Worm (Caenorhabditis elegans) whole organism, L1 larva: Measurements from ENCODE around the gene M04B2.7.

ENCODE experiments used
- C04F5.9 ChIP-seq: sonication (generic microtip); optimal IDR thresholded peaks from 2 replicates; lab custom pipeline; 2016; ENCODE audit warnings: missing genetic modification characterization, missing compliant biosample characterization
- C16A3.4 ChIP-seq: fragments of 150-350 bp; optimal IDR thresholded peaks from 2 replicates; lab custom pipeline; 2014; ENCODE audit warnings: missing biosample characterization, missing genetic modification characterization
- C34B4.2 ChIP-seq: sonication (generic microtip); optimal IDR thresholded peaks from 2 replicates; lab custom pipeline; 2017; ENCODE audit warnings: mild to moderate bottlenecking, missing genetic modification characterization, missing compliant biosample characterization
- F16B12.6 ChIP-seq: fragments of 150-350 bp; optimal IDR thresholded peaks from 2 replicates; lab custom pipeline; 2014; ENCODE audit warnings: missing biosample characterization, missing genetic modification characterization
- alr-1 ChIP-seq: fragments of 200-800 bp; sonication (Bioruptor generic); optimal IDR thresholded peaks from 2 replicates; lab custom pipeline; 2018; ENCODE audit warnings: borderline replicate concordance, mild to moderate bottlenecking, missing genetic modification characterization, missing compliant biosample characterization
- aly-2 ChIP-seq: fragments of 150-350 bp; optimal IDR thresholded peaks from 2 replicates; lab custom pipeline; 2014; ENCODE audit warnings: missing biosample characterization, missing genetic modification characterization
- ama-1 ChIP-seq: fragments of 150-350 bp; optimal IDR thresholded peaks from 2 replicates; lab custom pipeline; 2014
- ceh-63 ChIP-seq: fragments of 200-800 bp; sonication (Bioruptor generic); optimal IDR thresholded peaks from 2 replicates; lab custom pipeline; 2018; ENCODE audit warnings: mild to moderate bottlenecking, missing genetic modification characterization, missing compliant biosample characterization
- ceh-8 ChIP-seq: fragments of 200-800 bp; sonication (Bioruptor generic); optimal IDR thresholded peaks from 2 replicates; lab custom pipeline; 2018; ENCODE audit warnings: mild to moderate bottlenecking, missing genetic modification characterization, moderate library complexity, missing compliant biosample characterization
- ceh-82 ChIP-seq, 3 experiments: fragments of 150-350 bp in 1 of 3; sonication (generic microtip) in 2 of 3; optimal IDR thresholded peaks; 2 replicates each; lab custom pipeline; 2014 to 2017; ENCODE audit warnings: missing biosample characterization in 3 of 3, missing genetic modification characterization in 3 of 3
- dsc-1 ChIP-seq: sonication (generic microtip); optimal IDR thresholded peaks from 2 replicates; lab custom pipeline; 2016; ENCODE audit warnings: mild to moderate bottlenecking, missing genetic modification characterization, missing compliant biosample characterization
- efl-1 ChIP-seq, 4 experiments: fragments of 150-350 bp; optimal IDR thresholded peaks in 3 of 4; peaks in 1 of 4; 1 replicate in 1 of 4; 2 replicates in 3 of 4; lab custom pipeline; 2014; ENCODE audit warnings: missing biosample characterization in 2 of 4, missing genetic modification characterization in 2 of 4, missing genetic modification reagents in 2 of 4
- efl-3 ChIP-seq: fragments of 200-800 bp; sonication (Bioruptor generic); optimal IDR thresholded peaks from 2 replicates; lab custom pipeline; 2018; ENCODE audit warnings: mild to moderate bottlenecking, missing genetic modification characterization, missing compliant biosample characterization
- egl-13 ChIP-seq: sonication (generic microtip); optimal IDR thresholded peaks from 2 replicates; lab custom pipeline; 2016; ENCODE audit warnings: missing genotype, missing genetic modification reagents, missing genetic modification characterization, missing compliant biosample characterization
- egl-27 ChIP-seq, 2 experiments: fragments of 150-350 bp in 1 of 2; sonication (generic microtip); optimal IDR thresholded peaks; 3 replicates each; lab custom pipeline; 2017 to 2018; ENCODE audit warnings: missing biosample characterization in 2 of 2, missing genetic modification characterization in 2 of 2, missing genetic modification reagents in 2 of 2
- elt-2 ChIP-seq: sonication (generic microtip); optimal IDR thresholded peaks from 2 replicates; lab custom pipeline; 2016; ENCODE audit warnings: missing genetic modification characterization, mild to moderate bottlenecking, inconsistent platforms, missing compliant biosample characterization, missing genetic modification reagents
- elt-3 ChIP-seq, 6 experiments: fragments of 150-350 bp in 1 of 6; sonication (generic microtip); optimal IDR thresholded peaks; 2 replicates each; lab custom pipeline; 2017 to 2018; ENCODE audit warnings: missing biosample characterization in 6 of 6, missing genetic modification characterization in 6 of 6, inconsistent platforms in 1 of 6
- ets-5 ChIP-seq: fragments of 200-800 bp; sonication (Bioruptor generic); IDR thresholded peaks from 2 replicates; pipeline ENCODE4 v1.3.6; 2022; ENCODE audit warnings: missing genetic modification characterization, missing compliant biosample characterization
- fkh-10 ChIP-seq: sonication (generic microtip); optimal IDR thresholded peaks from 2 replicates; lab custom pipeline; 2017; ENCODE audit warnings: missing biosample characterization, missing genetic modification reagents, missing genetic modification characterization
- fos-1 ChIP-seq: fragments of 150-350 bp; optimal IDR thresholded peaks from 2 replicates; lab custom pipeline; 2014; ENCODE audit warnings: missing biosample characterization, missing genetic modification characterization
- hpl-2 ChIP-seq: fragments of 150-350 bp; optimal IDR thresholded peaks from 2 replicates; lab custom pipeline; 2014; ENCODE audit warnings: missing biosample characterization, missing genetic modification reagents, missing genetic modification characterization
- jun-1 ChIP-seq: fragments of 150-350 bp; optimal IDR thresholded peaks from 2 replicates; lab custom pipeline; 2014; ENCODE audit warnings: missing biosample characterization, missing genetic modification reagents, missing genetic modification characterization
- lin-39 ChIP-seq: fragments of 150-350 bp; optimal IDR thresholded peaks from 2 replicates; lab custom pipeline; 2014; ENCODE audit warnings: missing biosample characterization, missing genetic modification reagents, missing genetic modification characterization
- lir-3 ChIP-seq: sonication (generic microtip); optimal IDR thresholded peaks from 2 replicates; lab custom pipeline; 2016; ENCODE audit warnings: mild to moderate bottlenecking, missing genetic modification characterization, moderate library complexity, missing compliant biosample characterization; ENCODE audit not compliant: poor library complexity
- lsy-2 ChIP-seq, 2 experiments: fragments of 150-350 bp; optimal IDR thresholded peaks; 2 replicates each; lab custom pipeline; 2014; ENCODE audit warnings: missing biosample characterization in 2 of 2, missing genetic modification characterization in 2 of 2
- mep-1 ChIP-seq: fragments of 150-350 bp; optimal IDR thresholded peaks from 2 replicates; lab custom pipeline; 2014; ENCODE audit warnings: missing biosample characterization, missing genetic modification characterization
- nhr-11 ChIP-seq: fragments of 150-350 bp; optimal IDR thresholded peaks from 2 replicates; lab custom pipeline; 2014; ENCODE audit warnings: missing biosample characterization, missing genetic modification characterization
- nhr-12 ChIP-seq: sonication (generic microtip); optimal IDR thresholded peaks from 2 replicates; lab custom pipeline; 2017; ENCODE audit warnings: missing biosample characterization, missing genetic modification characterization
- nhr-19 ChIP-seq: fragments of 200-800 bp; sonication (Bioruptor generic); conservative IDR thresholded peaks from 2 replicates; pipeline ENCODE4 v1.3.6; 2022; ENCODE audit warnings: missing genetic modification characterization, missing compliant biosample characterization
- nhr-237 ChIP-seq: fragments of 150-350 bp; optimal IDR thresholded peaks from 2 replicates; lab custom pipeline; 2014; ENCODE audit warnings: missing biosample characterization, missing genetic modification characterization
- nhr-47 ChIP-seq: sonication (generic microtip); optimal IDR thresholded peaks from 2 replicates; lab custom pipeline; 2016; ENCODE audit warnings: mild to moderate bottlenecking, missing genetic modification characterization, moderate library complexity, missing compliant biosample characterization
- nhr-71 ChIP-seq: sonication (generic microtip); optimal IDR thresholded peaks from 2 replicates; lab custom pipeline; 2016; ENCODE audit warnings: mild to moderate bottlenecking, missing genetic modification characterization, moderate library complexity, missing compliant biosample characterization
- nhr-76 ChIP-seq: sonication (generic microtip); optimal IDR thresholded peaks from 2 replicates; lab custom pipeline; 2017; ENCODE audit warnings: missing biosample characterization, missing genetic modification characterization
- nhr-77 ChIP-seq: fragments of 150-350 bp; optimal IDR thresholded peaks from 2 replicates; lab custom pipeline; 2014; ENCODE audit warnings: missing biosample characterization, missing genetic modification characterization
- nhr-84 ChIP-seq: sonication (generic microtip); optimal IDR thresholded peaks from 2 replicates; lab custom pipeline; 2017; ENCODE audit warnings: missing biosample characterization, missing genetic modification characterization
- nhr-90 ChIP-seq: sonication (generic microtip); optimal IDR thresholded peaks from 2 replicates; lab custom pipeline; 2016; ENCODE audit warnings: mild to moderate bottlenecking, missing genetic modification characterization, missing compliant biosample characterization; ENCODE audit not compliant: poor library complexity
- pag-3 ChIP-seq: sonication (generic microtip); optimal IDR thresholded peaks from 2 replicates; lab custom pipeline; 2017; ENCODE audit warnings: missing genetic modification characterization, mild to moderate bottlenecking, missing compliant biosample characterization, antibody characterized with exemption, borderline replicate concordance; ENCODE audit not compliant: insufficient read depth
- rnt-1 ChIP-seq: sonication (generic microtip); optimal IDR thresholded peaks from 2 replicates; lab custom pipeline; 2016; ENCODE audit warnings: mild to moderate bottlenecking, missing genetic modification characterization, moderate library complexity, missing compliant biosample characterization
- skn-1 ChIP-seq: fragments of 150-350 bp; optimal IDR thresholded peaks from 2 replicates; lab custom pipeline; 2014; ENCODE audit warnings: missing biosample characterization, missing genetic modification characterization
- snpc-4 ChIP-seq: fragments of 150-350 bp; optimal IDR thresholded peaks from 2 replicates; lab custom pipeline; 2014; ENCODE audit warnings: missing biosample characterization, missing genetic modification characterization
- sptf-1 ChIP-seq: fragments of 150-350 bp; optimal IDR thresholded peaks from 2 replicates; lab custom pipeline; 2014; ENCODE audit warnings: missing biosample characterization, missing genetic modification characterization
- sup-37 ChIP-seq: fragments of 200-800 bp; sonication (Bioruptor generic); optimal IDR thresholded peaks from 2 replicates; lab custom pipeline; 2018; ENCODE audit warnings: mild to moderate bottlenecking, missing genetic modification characterization, missing compliant biosample characterization
- swsn-7 ChIP-seq: sonication (generic microtip); optimal IDR thresholded peaks from 2 replicates; lab custom pipeline; 2016; ENCODE audit warnings: missing genetic modification characterization, missing compliant biosample characterization
- tlp-1 ChIP-seq: fragments of 150-350 bp; optimal IDR thresholded peaks from 2 replicates; lab custom pipeline; 2014; ENCODE audit warnings: missing biosample characterization, missing genetic modification characterization
- unc-130 ChIP-seq: fragments of 150-350 bp; optimal IDR thresholded peaks from 2 replicates; lab custom pipeline; 2017; ENCODE audit warnings: missing biosample characterization, missing genetic modification characterization, inconsistent platforms
- unc-62 ChIP-seq: fragments of 150-350 bp; optimal IDR thresholded peaks from 2 replicates; lab custom pipeline; 2014; ENCODE audit warnings: missing biosample characterization, missing genetic modification reagents, missing genetic modification characterization
- unc-86 ChIP-seq: sonication (generic microtip); optimal IDR thresholded peaks from 2 replicates; lab custom pipeline; 2016; ENCODE audit warnings: missing genetic modification characterization, missing compliant biosample characterization
- unc-98 ChIP-seq: fragments of 200-800 bp; sonication (Bioruptor generic); IDR thresholded peaks from 2 replicates; pipeline ENCODE4 v1.3.6; 2022; ENCODE audit warnings: missing genetic modification characterization, missing compliant biosample characterization
- xbp-1 ChIP-seq: sonication (generic microtip); optimal IDR thresholded peaks from 2 replicates; lab custom pipeline; 2016; ENCODE audit warnings: missing genetic modification characterization, missing compliant biosample characterization
- zip-4 ChIP-seq: fragments of 200-800 bp; sonication (Bioruptor generic); optimal IDR thresholded peaks from 2 replicates; lab custom pipeline; 2018; ENCODE audit warnings: mild to moderate bottlenecking, missing genetic modification characterization, moderate library complexity, missing compliant biosample characterization
- ztf-11 ChIP-seq, 2 experiments: sonication (generic microtip); optimal IDR thresholded peaks; 2 replicates each; lab custom pipeline; 2016 to 2017; ENCODE audit warnings: missing genetic modification characterization in 2 of 2, missing biosample characterization in 1 of 2, missing compliant biosample characterization in 1 of 2
- ztf-4 ChIP-seq: fragments of 150-350 bp; optimal IDR thresholded peaks from 2 replicates; lab custom pipeline; 2014; ENCODE audit warnings: missing biosample characterization, missing genetic modification characterization

The M04B2.7 gene

ce11 chrIV:11566146-11566545 is 17.6 kb upstream of the M04B2.7 start, which contains the start of gene sec-24.1 (continued):
- TF ChIP-seq hpl-2 (GFP tag; lab: Kevin White, UChicago), result peak; percentile 31
- peak; percentile 73 for TF ChIP-seq aly-2 (tag; lab: Kevin White, UChicago)
- TF ChIP-seq ceh-82 (tag; optimal IDR thresholded peaks at IDR 0.05; lab: Kevin White, UChicago), result peak; percentile 82 to 92 (median 91)
- peak; percentile 94 for TF ChIP-seq unc-130
- TF ChIP-seq nhr-19 (GFP tag; lab: Robert Waterston, UW), result peak; percentile 93
- TF ChIP-seq rnt-1 (tag; lab: Kevin White, UChicago), result peak; percentile 95
- TF ChIP-seq ceh-63 (GFP tag; lab: Kevin White, UChicago), result no peak
- TF ChIP-seq xbp-1 (tag; lab: Kevin White, UChicago), result peak; percentile 94
- TF ChIP-seq F16B12.6 (tag; lab: Kevin White, UChicago), result peak; percentile 60
- TF ChIP-seq zip-4 (GFP tag; lab: Kevin White, UChicago), result peak; percentile 79
- TF ChIP-seq lin-39, result peak; percentile 89
- peak; percentile 87 for TF ChIP-seq nhr-11 (tag; lab: Kevin White, UChicago)
- TF ChIP-seq jun-1, result peak; percentile 85
- TF ChIP-seq skn-1, result peak; percentile 88
- no peak for TF ChIP-seq efl-3 (GFP tag; lab: Kevin White, UChicago)
- peak; percentile 85 for TF ChIP-seq sup-37
- no peak for TF ChIP-seq egl-27 (tag; optimal IDR thresholded peaks at IDR 0.05; lab: Kevin White, UChicago)
- TF ChIP-seq C16A3.4, result peak; percentile 93
- peak; percentile 95 for TF ChIP-seq nhr-47 (tag; lab: Kevin White, UChicago)
- peak in 2 of 6 experiments; percentile 62 to 97 for TF ChIP-seq elt-3 (tag; optimal IDR thresholded peaks at IDR 0.05; lab: Kevin White, UChicago)
- peak; percentile 62 for TF ChIP-seq snpc-4 (tag; lab: Kevin White, UChicago)
- peak; percentile 93 to 97 for TF ChIP-seq efl-1 (optimal IDR thresholded peaks at IDR 0.05; lab: Kevin White, UChicago)
- TF ChIP-seq efl-1 (GFP tag; optimal IDR thresholded peaks at IDR 0.05 in 1 of 2; lab: Kevin White, UChicago), result peak; percentile 91 to 100
- TF ChIP-seq mep-1 (tag; lab: Kevin White, UChicago), result peak; percentile 87
- peak; percentile 26 for TF ChIP-seq nhr-77
- TF ChIP-seq nhr-90, result peak; percentile 92
- TF ChIP-seq ama-1 (lab: Kevin White, UChicago), result no peak
- peak; percentile 11 for TF ChIP-seq fkh-10
- TF ChIP-seq fos-1 (tag; lab: Kevin White, UChicago), result peak; percentile 83
- TF ChIP-seq swsn-7 (tag; lab: Kevin White, UChicago), result peak; percentile 93
- no peak for TF ChIP-seq nhr-12
- TF ChIP-seq elt-2 (tag; lab: Kevin White, UChicago), result peak; percentile 60
- no peak for TF ChIP-seq tlp-1 (tag; lab: Kevin White, UChicago)
- no peak for TF ChIP-seq pag-3
- peak; percentile 99 for TF ChIP-seq C04F5.9 (tag; lab: Kevin White, UChicago)
- TF ChIP-seq lir-3 (tag; lab: Kevin White, UChicago), result peak; percentile 79
- TF ChIP-seq ztf-4 (tag; lab: Kevin White, UChicago), result peak; percentile 83
- peak; percentile 96 for TF ChIP-seq nhr-71 (tag; lab: Kevin White, UChicago)
- TF ChIP-seq lsy-2 (tag; optimal IDR thresholded peaks at IDR 0.05; lab: Kevin White, UChicago), result peak; percentile 99
- TF ChIP-seq unc-98 (GFP tag; lab: Robert Waterston, UW), result no peak
- TF ChIP-seq egl-13 (tag; lab: Kevin White, UChicago), result peak; percentile 75
- TF ChIP-seq alr-1 (tag; lab: Kevin White, UChicago), result no peak

ce11 chrIV:11565022-11565421 is 16.5 kb upstream of the M04B2.7 start:
- no peak for TF ChIP-seq efl-3 (GFP tag; lab: Kevin White, UChicago)
- TF ChIP-seq ztf-11 (tag; optimal IDR thresholded peaks at IDR 0.05; lab: Kevin White, UChicago), result no peak
- no peak for TF ChIP-seq unc-86 (tag; lab: Kevin White, UChicago)
- no peak for TF ChIP-seq ets-5 (GFP tag; lab: Robert Waterston, UW)
- no peak for TF ChIP-seq sptf-1 (tag; lab: Kevin White, UChicago)
- TF ChIP-seq nhr-84 (tag; lab: Kevin White, UChicago), result no peak
- TF ChIP-seq nhr-76 (tag; lab: Kevin White, UChicago), result no peak
- no peak for TF ChIP-seq unc-62 (GFP tag; lab: Kevin White, UChicago)
- TF ChIP-seq efl-1 (optimal IDR thresholded peaks at IDR 0.05; lab: Kevin White, UChicago), result no peak
- peak in 1 of 2 experiments; percentile 78 for TF ChIP-seq efl-1 (GFP tag; optimal IDR thresholded peaks at IDR 0.05 in 1 of 2; lab: Kevin White, UChicago)
- no peak for TF ChIP-seq ztf-4 (tag; lab: Kevin White, UChicago)
- TF ChIP-seq fos-1 (tag; lab: Kevin White, UChicago), result no peak
- TF ChIP-seq mep-1 (tag; lab: Kevin White, UChicago), result no peak
- TF ChIP-seq nhr-237 (tag; lab: Kevin White, UChicago), result no peak
- TF ChIP-seq dsc-1, result no peak
- no peak for TF ChIP-seq nhr-90
- TF ChIP-seq alr-1 (tag; lab: Kevin White, UChicago), result peak; percentile 19
- no peak for TF ChIP-seq F16B12.6 (tag; lab: Kevin White, UChicago)
- no peak for TF ChIP-seq C34B4.2 (tag; lab: Kevin White, UChicago)
- TF ChIP-seq ceh-8 (GFP tag; lab: Kevin White, UChicago), result peak; percentile 41
- no peak for TF ChIP-seq tlp-1 (tag; lab: Kevin White, UChicago)
